Fruit fly (Drosophila melanogaster): ENCODE results near the gene CG13000.

DNA sequence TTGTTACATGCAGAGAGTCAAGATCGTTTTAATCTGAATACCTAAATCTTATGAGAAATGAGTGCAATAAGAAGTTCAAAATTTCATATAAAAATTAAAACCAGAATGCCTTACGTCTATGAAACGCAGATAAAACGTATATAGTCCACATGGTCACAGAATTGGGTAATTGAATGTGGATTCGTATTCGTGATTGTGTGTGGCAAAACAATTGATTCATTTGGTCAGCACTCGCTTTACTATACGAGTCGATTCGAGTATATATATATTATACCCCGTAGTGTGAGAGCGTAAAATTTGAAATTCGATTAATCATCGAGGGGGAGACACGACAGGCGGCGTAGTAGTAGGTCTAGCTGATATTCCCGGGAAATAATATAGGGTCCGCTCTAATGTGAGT lies 1.7 kb downstream of the CG13000 start:
- no peak for TF ChIP-seq h (optimal IDR thresholded peaks at IDR 0.05)
- no peak for TF ChIP-seq insv (optimal IDR thresholded peaks at IDR 0.05)

Data from Kc167 (cell line).